Fruit fly (Drosophila melanogaster): Measurements from ENCODE around the gene CG32240.

Gene CG32240

dm6 chr3L:4411025-4411873 lies 29.8 kb upstream of the CG32240 start:
- TF ChIP-seq Dll (optimal IDR thresholded peaks at IDR 0.05) (no peak), CG8478 (optimal IDR thresholded peaks at IDR 0.05) (no peak), pan (optimal IDR thresholded peaks at IDR 0.05) (no peak), psq (optimal IDR thresholded peaks at IDR 0.05) (no peak), usp (GFP tag; optimal IDR thresholded peaks at IDR 0.05) (no peak), EcR (GFP tag; optimal IDR thresholded peaks at IDR 0.05) (no peak)

DNA sequence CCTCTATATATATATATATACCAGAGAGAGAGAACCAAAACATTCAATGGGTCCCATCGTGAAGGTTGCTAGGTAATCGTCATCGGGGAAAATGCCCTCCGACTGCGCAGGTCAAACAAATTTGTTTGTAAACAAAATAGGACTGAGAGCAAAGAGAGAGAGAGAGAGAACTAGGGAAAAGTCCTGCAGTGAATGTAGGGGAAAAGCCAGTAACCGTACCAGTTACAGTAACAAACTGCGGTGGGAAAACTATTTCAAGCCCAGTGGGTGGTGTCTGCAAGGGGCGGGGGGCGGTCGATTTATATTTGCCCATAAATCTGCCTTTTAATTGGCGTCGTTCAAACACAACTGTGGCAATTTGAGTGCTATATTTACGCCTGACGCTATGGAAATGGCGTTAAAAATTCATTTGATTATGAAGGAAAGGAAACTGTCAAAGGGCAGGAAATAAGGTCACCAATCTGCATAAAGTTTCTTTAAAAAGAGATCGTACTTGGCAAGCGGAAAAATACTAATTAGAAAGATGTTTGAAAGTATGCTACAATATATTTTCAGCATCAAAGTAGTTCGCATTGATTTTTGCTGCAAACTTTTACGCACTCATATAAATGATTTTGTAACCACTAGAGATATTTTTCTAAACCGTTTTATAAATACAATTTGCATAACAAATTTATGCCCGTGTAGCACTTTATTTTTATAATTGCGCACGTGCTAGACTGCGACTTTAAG lies 28.6 kb upstream of the CG32240 start:
- TF ChIP-seq Dll (optimal IDR thresholded peaks at IDR 0.05) (no peak), psq (optimal IDR thresholded peaks at IDR 0.05) (no peak), EcR (GFP tag; optimal IDR thresholded peaks at IDR 0.05) (no peak), usp (GFP tag; optimal IDR thresholded peaks at IDR 0.05) (no peak), CG8478 (optimal IDR thresholded peaks at IDR 0.05) (no peak), pan (optimal IDR thresholded peaks at IDR 0.05) (no peak)

dm6 chr3L:4409134-4409897 lies 27.9 kb upstream of the CG32240 start:
- no peak for TF ChIP-seq psq (optimal IDR thresholded peaks at IDR 0.05)
- no peak for TF ChIP-seq pan (optimal IDR thresholded peaks at IDR 0.05)
- no peak for TF ChIP-seq EcR (GFP tag; optimal IDR thresholded peaks at IDR 0.05)
- TF ChIP-seq usp (GFP tag; optimal IDR thresholded peaks at IDR 0.05): no peak
- TF ChIP-seq CG8478 (optimal IDR thresholded peaks at IDR 0.05): no peak
- TF ChIP-seq Dll (optimal IDR thresholded peaks at IDR 0.05): no peak

dm6 chr3L:4408313-4409133 lies 27.1 kb upstream of the CG32240 start:
- TF ChIP-seq EcR (GFP tag; optimal IDR thresholded peaks at IDR 0.05) (no peak), CG8478 (optimal IDR thresholded peaks at IDR 0.05) (no peak), usp (GFP tag; optimal IDR thresholded peaks at IDR 0.05) (no peak), pan (optimal IDR thresholded peaks at IDR 0.05) (no peak), psq (optimal IDR thresholded peaks at IDR 0.05) (no peak), Dll (optimal IDR thresholded peaks at IDR 0.05) (no peak)

DNA sequence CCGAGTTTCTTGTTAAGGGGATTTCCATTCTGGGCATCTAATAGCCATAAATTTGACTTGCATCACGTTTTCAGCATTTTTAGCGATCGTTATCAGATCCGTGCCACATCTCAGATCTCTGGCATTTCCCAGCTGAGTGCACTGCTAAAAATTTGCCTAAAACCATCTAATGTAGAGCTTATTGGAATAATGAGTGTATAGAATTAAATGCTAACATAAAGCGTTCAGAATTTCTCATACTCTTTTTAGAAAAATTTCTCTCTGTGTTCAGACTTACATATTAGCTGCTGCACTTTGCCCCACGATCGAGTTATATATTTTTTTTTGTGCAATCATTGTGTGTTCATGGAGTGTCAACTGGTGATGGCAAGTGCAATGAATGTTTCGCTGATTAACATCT lies 26.3 kb upstream of the CG32240 start:
- TF ChIP-seq EcR (GFP tag; optimal IDR thresholded peaks at IDR 0.05): no peak
- no peak for TF ChIP-seq usp (GFP tag; optimal IDR thresholded peaks at IDR 0.05)
- no peak for TF ChIP-seq psq (optimal IDR thresholded peaks at IDR 0.05)
- TF ChIP-seq pan (optimal IDR thresholded peaks at IDR 0.05): no peak

DNA sequence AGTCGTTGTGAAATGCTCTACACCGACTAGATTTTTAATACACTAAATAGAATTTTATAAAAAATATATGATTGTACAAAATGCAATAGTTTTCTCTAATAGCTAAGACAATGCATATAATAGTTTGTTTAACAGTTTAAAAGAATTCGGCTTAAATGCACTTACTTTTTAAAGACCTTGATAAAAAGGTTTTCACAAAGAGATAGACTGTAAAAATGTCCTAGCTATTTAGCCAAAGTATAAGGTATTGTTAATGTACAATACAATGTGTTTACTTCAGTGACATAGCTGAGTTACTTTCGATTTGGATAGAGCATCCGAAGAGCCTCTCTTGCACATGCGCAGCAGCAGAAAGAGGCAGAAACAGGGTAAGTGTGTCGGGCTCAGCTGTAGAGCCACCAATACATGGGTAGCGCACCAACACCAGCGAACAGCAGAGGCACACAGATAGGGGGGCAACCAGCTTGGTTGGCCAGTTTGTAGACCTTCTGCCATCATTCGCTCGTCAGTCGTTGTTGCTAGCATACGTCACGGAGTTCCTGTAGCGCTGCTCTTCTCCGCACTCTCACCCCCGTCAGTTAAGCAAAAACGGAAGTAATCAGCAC lies 25.3 kb upstream of the CG32240 start, which contains the start of gene TP53INP:
TP53INP (plus strand) TSS at position 291 of the 605 bp plus-strand sequence.
- no peak for TF ChIP-seq CG8478 (optimal IDR thresholded peaks at IDR 0.05)
- no peak for TF ChIP-seq Dll (optimal IDR thresholded peaks at IDR 0.05)
- no peak for TF ChIP-seq usp (GFP tag; optimal IDR thresholded peaks at IDR 0.05)
- TF ChIP-seq pan (optimal IDR thresholded peaks at IDR 0.05): no peak
- TF ChIP-seq EcR (GFP tag; optimal IDR thresholded peaks at IDR 0.05): no peak
- TF ChIP-seq psq (optimal IDR thresholded peaks at IDR 0.05): no peak

- TF ChIP-seq usp (GFP tag; optimal IDR thresholded peaks at IDR 0.05) (no peak), EcR (GFP tag; optimal IDR thresholded peaks at IDR 0.05) (no peak), Dll (optimal IDR thresholded peaks at IDR 0.05) (no peak), psq (optimal IDR thresholded peaks at IDR 0.05) (no peak), CG8478 (optimal IDR thresholded peaks at IDR 0.05) (no peak), pan (optimal IDR thresholded peaks at IDR 0.05) (no peak)
Measured at dm6 chr3L:4405922-4406321, 24.5 kb upstream of the CG32240 start, which contains the start of gene CG15019. CG15019 (minus strand) TSS chr3L:4406059.

DNA sequence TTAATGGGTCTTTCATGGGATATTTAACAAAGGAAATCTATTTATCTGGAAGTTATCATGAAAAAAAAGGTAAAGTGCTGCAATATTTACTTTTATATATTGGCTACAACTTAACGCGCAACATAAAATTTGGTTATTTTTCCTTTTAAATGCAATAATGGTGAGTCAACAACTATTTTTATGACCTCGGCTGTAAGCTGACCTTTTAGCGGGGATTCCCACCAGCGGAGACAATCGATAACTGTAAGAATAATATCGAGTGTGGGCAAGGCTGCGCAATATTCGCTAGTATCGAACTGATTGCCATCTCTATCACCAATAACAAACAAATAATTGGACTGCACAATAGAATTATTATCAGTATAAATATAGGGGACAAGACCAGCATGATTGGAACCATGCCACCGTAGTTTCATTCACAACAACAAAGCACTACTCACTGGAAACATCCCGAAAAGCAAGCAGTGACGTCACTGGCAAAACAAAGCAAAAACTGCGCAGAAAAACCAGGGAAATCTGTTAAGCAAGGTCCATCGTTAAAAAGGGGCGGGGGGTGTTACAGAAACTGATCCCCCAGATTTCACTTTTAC lies 21.8 kb upstream of the CG32240 start, which contains the start of gene Syx17:
Syx17 (plus strand) TSS at position 308 of the 590 bp plus-strand sequence.
- TF ChIP-seq usp (GFP tag; optimal IDR thresholded peaks at IDR 0.05): no peak
- no peak for TF ChIP-seq EcR (GFP tag; optimal IDR thresholded peaks at IDR 0.05)
- no peak for TF ChIP-seq Dll (optimal IDR thresholded peaks at IDR 0.05)
- no peak for TF ChIP-seq psq (optimal IDR thresholded peaks at IDR 0.05)
- TF ChIP-seq CG8478 (optimal IDR thresholded peaks at IDR 0.05): no peak
- no peak for TF ChIP-seq pan (optimal IDR thresholded peaks at IDR 0.05)

- TF ChIP-seq CG8478 (optimal IDR thresholded peaks at IDR 0.05) (no peak), pan (optimal IDR thresholded peaks at IDR 0.05) (no peak), EcR (GFP tag; optimal IDR thresholded peaks at IDR 0.05) (no peak), psq (optimal IDR thresholded peaks at IDR 0.05) (no peak), Dll (optimal IDR thresholded peaks at IDR 0.05) (no peak), usp (GFP tag; optimal IDR thresholded peaks at IDR 0.05) (no peak)
Measured at dm6 chr3L:4401241-4401640, 19.8 kb upstream of the CG32240 start.

DNA sequence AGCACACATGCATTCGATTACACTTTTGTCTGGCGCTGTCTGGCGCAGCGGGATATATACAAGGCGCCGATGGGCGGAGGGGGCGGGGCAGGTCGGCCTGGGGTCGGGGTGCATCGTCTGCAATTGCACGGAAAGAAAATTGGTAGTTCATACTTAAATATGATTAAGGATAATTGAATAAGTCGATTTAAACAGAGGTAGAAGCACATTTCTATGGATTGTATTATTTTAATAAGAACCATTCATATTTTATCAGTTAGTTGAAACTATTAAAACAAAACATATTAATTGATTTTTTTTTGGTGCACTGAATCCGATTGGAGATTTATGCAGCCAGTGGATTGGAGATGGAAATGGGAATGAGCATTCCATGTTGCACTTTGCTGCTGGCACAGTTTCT lies 18.5 kb upstream of the CG32240 start:
- TF ChIP-seq EcR (GFP tag; optimal IDR thresholded peaks at IDR 0.05): no peak
- no peak for TF ChIP-seq CG8478 (optimal IDR thresholded peaks at IDR 0.05)
- no peak for TF ChIP-seq psq (optimal IDR thresholded peaks at IDR 0.05)
- no peak for TF ChIP-seq Dll (optimal IDR thresholded peaks at IDR 0.05)
- no peak for TF ChIP-seq pan (optimal IDR thresholded peaks at IDR 0.05)
